Worm (Caenorhabditis elegans) whole organism, midembryonic: Measurements from ENCODE around the gene EGAP2.2.

Experiments used
- T22C8.4 ChIP-seq: fragments of 200-800 bp; sonication (Bioruptor generic); IDR thresholded peaks from 2 replicates; pipeline ENCODE4 v1.3.6; 2022; ENCODE audit warnings: missing genetic modification characterization, missing compliant biosample characterization
- cog-1 ChIP-seq: sonication (generic microtip); optimal IDR thresholded peaks from 2 replicates; lab custom pipeline; 2016; ENCODE audit warnings: missing genetic modification characterization, missing compliant biosample characterization
- flt-1 ChIP-seq: fragments of 200-800 bp; sonication (Bioruptor generic); IDR thresholded peaks from 2 replicates; pipeline ENCODE4 v1.3.6; 2022; ENCODE audit warnings: missing genetic modification characterization, missing compliant biosample characterization
- klf-2 ChIP-seq: fragments of 200-800 bp; sonication (Bioruptor generic); conservative IDR thresholded peaks from 2 replicates; pipeline ENCODE4 v1.3.6; 2022; ENCODE audit warnings: missing genetic modification reagents, missing genetic modification characterization, missing compliant biosample characterization
- med-1 ChIP-seq: sonication (generic microtip); optimal IDR thresholded peaks from 2 replicates; lab custom pipeline; 2017; ENCODE audit warnings: missing genetic modification characterization, mild to moderate bottlenecking, missing compliant biosample characterization, antibody characterized with exemption, missing genetic modification reagents; ENCODE audit not compliant: insufficient read depth
- ref-1 ChIP-seq: fragments of 200-800 bp; sonication (Bioruptor generic); conservative IDR thresholded peaks from 2 replicates; pipeline ENCODE4 v1.3.6; 2022; ENCODE audit warnings: missing genetic modification reagents, missing genetic modification characterization, missing compliant biosample characterization
- tab-1 ChIP-seq: fragments of 200-800 bp; sonication (Bioruptor generic); IDR thresholded peaks from 2 replicates; pipeline ENCODE4 v1.3.6; 2022; ENCODE audit warnings: missing genetic modification characterization, missing compliant biosample characterization
- ztf-23 ChIP-seq: fragments of 200-800 bp; sonication (Bioruptor generic); IDR thresholded peaks from 2 replicates; pipeline ENCODE4 v1.3.6; 2022; ENCODE audit warnings: missing genetic modification reagents, missing genetic modification characterization, missing compliant biosample characterization
- ztf-29 ChIP-seq: fragments of 200-800 bp; sonication (Bioruptor generic); IDR thresholded peaks from 2 replicates; pipeline ENCODE4 v1.3.6; 2022; ENCODE audit warnings: missing genetic modification reagents, missing genetic modification characterization, missing compliant biosample characterization

Gene EGAP2.2

ce11 chrII:5229596-5229995, at the start of gene EGAP2.2:
EGAP2.2 (plus strand) TSS chrII:5229896.
- TF ChIP-seq flt-1 (GFP tag; lab: Robert Waterston, UW), result no peak
- no peak for TF ChIP-seq T22C8.4 (GFP tag; lab: Robert Waterston, UW)
- TF ChIP-seq tab-1, result no peak
- TF ChIP-seq med-1 (GFP tag; lab: Kevin White, UChicago), result no peak
- no peak for TF ChIP-seq ztf-23 (GFP tag; lab: Robert Waterston, UW)
- no peak for TF ChIP-seq klf-2 (GFP tag; lab: Robert Waterston, UW)
- TF ChIP-seq ref-1 (GFP tag; lab: Robert Waterston, UW), result no peak
- TF ChIP-seq cog-1 (tag; lab: Kevin White, UChicago), result no peak
- TF ChIP-seq ztf-29 (GFP tag; lab: Robert Waterston, UW), result no peak

- TF ChIP-seq T22C8.4 (GFP tag; lab: Robert Waterston, UW) (no peak), flt-1 (GFP tag; lab: Robert Waterston, UW) (no peak), tab-1 (no peak), med-1 (GFP tag; lab: Kevin White, UChicago) (no peak)
Measured at ce11 chrII:5180272-5180671, 49.4 kb upstream of the EGAP2.2 start.

- TF ChIP-seq cog-1 (tag; lab: Kevin White, UChicago) (peak; percentile 53), tab-1 (no peak), ref-1 (GFP tag; lab: Robert Waterston, UW) (no peak), flt-1 (GFP tag; lab: Robert Waterston, UW) (peak; percentile 68; the same call in 1 of the 2 replicates), T22C8.4 (GFP tag; lab: Robert Waterston, UW) (no peak), ztf-23 (GFP tag; lab: Robert Waterston, UW) (no peak), med-1 (GFP tag; lab: Kevin White, UChicago) (peak; percentile 10), ztf-29 (GFP tag; lab: Robert Waterston, UW) (no peak), klf-2 (GFP tag; lab: Robert Waterston, UW) (no peak)
Measured at ce11 chrII:5181497-5181896, 48.2 kb upstream of the EGAP2.2 start.

- TF ChIP-seq cog-1 (tag; lab: Kevin White, UChicago) (no peak), ztf-29 (GFP tag; lab: Robert Waterston, UW) (no peak), flt-1 (GFP tag; lab: Robert Waterston, UW) (no peak; the same call in 1 of the 2 replicates), ref-1 (GFP tag; lab: Robert Waterston, UW) (no peak), T22C8.4 (GFP tag; lab: Robert Waterston, UW) (no peak), tab-1 (no peak), med-1 (GFP tag; lab: Kevin White, UChicago) (no peak), klf-2 (GFP tag; lab: Robert Waterston, UW) (no peak), ztf-23 (GFP tag; lab: Robert Waterston, UW) (no peak)
Measured at ce11 chrII:5182451-5182850, 47.2 kb upstream of the EGAP2.2 start.

ce11 chrII:5183207-5183606, 46.5 kb upstream of the EGAP2.2 start:
- no peak for TF ChIP-seq T22C8.4 (GFP tag; lab: Robert Waterston, UW)
- no peak for TF ChIP-seq klf-2 (GFP tag; lab: Robert Waterston, UW)
- no peak for TF ChIP-seq ztf-23 (GFP tag; lab: Robert Waterston, UW)
- no peak for TF ChIP-seq cog-1 (tag; lab: Kevin White, UChicago)
- TF ChIP-seq ref-1 (GFP tag; lab: Robert Waterston, UW), result no peak
- TF ChIP-seq med-1 (GFP tag; lab: Kevin White, UChicago), result no peak
- TF ChIP-seq ztf-29 (GFP tag; lab: Robert Waterston, UW), result no peak
- no peak for TF ChIP-seq flt-1 (GFP tag; lab: Robert Waterston, UW)

ce11 chrII:5184661-5185545, 44.8 kb upstream of the EGAP2.2 start:
- TF ChIP-seq T22C8.4 (GFP tag; lab: Robert Waterston, UW) (no peak), flt-1 (GFP tag; lab: Robert Waterston, UW) (no peak), ztf-29 (GFP tag; lab: Robert Waterston, UW) (no peak), klf-2 (GFP tag; lab: Robert Waterston, UW) (no peak), tab-1 (no peak)

- TF ChIP-seq cog-1 (tag; lab: Kevin White, UChicago), result no peak
- no peak for TF ChIP-seq tab-1
- TF ChIP-seq klf-2 (GFP tag; lab: Robert Waterston, UW), result no peak
- no peak for TF ChIP-seq flt-1 (GFP tag; lab: Robert Waterston, UW)
- TF ChIP-seq T22C8.4 (GFP tag; lab: Robert Waterston, UW), result no peak
- no peak for TF ChIP-seq med-1 (GFP tag; lab: Kevin White, UChicago)
- TF ChIP-seq ztf-29 (GFP tag; lab: Robert Waterston, UW), result no peak
- TF ChIP-seq ref-1 (GFP tag; lab: Robert Waterston, UW), result no peak
- TF ChIP-seq ztf-23 (GFP tag; lab: Robert Waterston, UW), result no peak
Measured at ce11 chrII:5185955-5186539, 43.6 kb upstream of the EGAP2.2 start.

- no peak for TF ChIP-seq med-1 (GFP tag; lab: Kevin White, UChicago)
- TF ChIP-seq tab-1, result no peak
Measured at ce11 chrII:5186870-5187269, 42.8 kb upstream of the EGAP2.2 start.

ce11 chrII:5187469-5187868, 42.2 kb upstream of the EGAP2.2 start, which contains the start of gene crh-2:
crh-2 (minus strand) TSS chrII:5187569.
- no peak for TF ChIP-seq tab-1
